Fruit fly (Drosophila melanogaster) whole organism, adult: ENCODE data around the gene CG42304.

Source experiments
- CG7101 ChIP-seq: fragments of 200-800 bp; sonication (Bioruptor generic); optimal IDR thresholded peaks from 2 replicates; lab custom pipeline; 2018; ENCODE audit warnings: missing biosample characterization, mild to moderate bottlenecking, missing genetic modification characterization, moderate library complexity
- Clk ChIP-seq: fragments of 200-800 bp; sonication (Bioruptor generic); optimal IDR thresholded peaks from 2 replicates; lab custom pipeline; 2017; ENCODE audit warnings: missing biosample characterization, missing genetic modification characterization
- cnc ChIP-seq, 2 experiments: fragments of >200 bp; optimal IDR thresholded peaks; 2 replicates each; lab custom pipeline; 2017

DNA sequence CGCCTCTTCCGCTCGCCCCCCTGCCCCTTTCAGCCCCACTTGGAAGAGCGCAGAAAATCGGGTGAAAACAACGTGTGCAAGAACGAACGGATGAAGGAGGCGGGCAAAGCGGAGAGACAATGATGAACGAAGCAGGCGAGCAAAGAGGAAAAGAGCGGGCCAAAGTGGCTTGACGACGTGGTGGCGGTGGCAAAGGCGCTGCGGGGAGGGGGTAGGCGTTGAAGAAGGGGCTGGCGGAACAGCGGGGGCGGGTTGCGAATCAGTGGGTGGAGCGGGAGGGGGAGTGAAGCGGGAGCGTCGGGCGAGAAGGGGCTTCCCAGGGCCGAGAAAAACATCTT lies 19.2 kb upstream of the CG42304 start:
- TF ChIP-seq cnc (optimal IDR thresholded peaks at IDR 0.05; lab: Kevin White, UChicago) (no peak), CG7101 (tag; lab: Kevin White, UChicago) (no peak), Clk (GFP tag; lab: Kevin White, UChicago) (no peak)
